Fruit fly (Drosophila melanogaster): ENCODE measurements around the gene Rpt2.

- TF ChIP-seq CG18619 (GFP tag; optimal IDR thresholded peaks at IDR 0.05), result no peak
- no peak for TF ChIP-seq CG18262 (tag; optimal IDR thresholded peaks at IDR 0.05)
- no peak for TF ChIP-seq croc (GFP tag; conservative IDR thresholded peaks at IDR 0.05)
- no peak for TF ChIP-seq Neu2 (GFP tag; optimal IDR thresholded peaks at IDR 0.05; ENCODE audit: borderline replicate concordance)
- no peak for TF ChIP-seq usp (GFP tag; optimal IDR thresholded peaks at IDR 0.05)
- TF ChIP-seq CG10543 (GFP tag; optimal IDR thresholded peaks at IDR 0.05), result no peak
- no peak for TF ChIP-seq CG10959 (GFP tag; IDR thresholded peaks at IDR 0.05)
- no peak for TF ChIP-seq rib (GFP tag; IDR thresholded peaks at IDR 0.05)
Observed at dm6 chr3R:23960865-23961264, 29.5 kb upstream of the Rpt2 start.

All from whole organism, embryonic.